Fruit fly (Drosophila melanogaster): ENCODE results near the gene Pglym78.

The Pglym78 gene

DNA sequence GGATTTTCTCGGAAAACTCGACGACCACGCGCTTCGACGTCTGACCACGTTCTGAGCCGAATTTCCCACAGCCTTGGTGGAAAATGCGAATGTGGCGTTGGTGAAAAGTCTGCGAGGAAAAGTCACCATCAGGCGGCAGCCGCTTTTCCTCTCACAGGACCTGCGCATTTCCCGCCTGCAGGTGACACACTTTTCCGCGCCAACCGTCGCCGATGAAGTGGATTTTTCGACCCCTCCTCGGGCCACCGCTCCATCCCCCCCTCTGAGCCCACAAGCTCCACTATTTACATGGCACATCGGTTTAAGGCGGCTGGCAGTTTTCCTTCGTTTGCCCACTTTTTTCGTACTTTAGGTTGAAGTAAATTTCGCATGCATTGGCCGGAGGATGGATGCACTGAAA is 46.9 kb downstream of the Pglym78 start, which contains the start of gene jus:
jus (minus strand) TSS at position 38 of the 400 bp plus-strand sequence.
- TF ChIP-seq Dll (optimal IDR thresholded peaks at IDR 0.05) (no peak), usp (GFP tag; optimal IDR thresholded peaks at IDR 0.05) (no peak), pan (optimal IDR thresholded peaks at IDR 0.05) (no peak), EcR (GFP tag; optimal IDR thresholded peaks at IDR 0.05) (no peak), CG8478 (optimal IDR thresholded peaks at IDR 0.05) (no peak), psq (optimal IDR thresholded peaks at IDR 0.05) (no peak)

- no peak for TF ChIP-seq psq (optimal IDR thresholded peaks at IDR 0.05)
- TF ChIP-seq usp (GFP tag; optimal IDR thresholded peaks at IDR 0.05) = no peak
- no peak for TF ChIP-seq Dll (optimal IDR thresholded peaks at IDR 0.05)
- no peak for TF ChIP-seq EcR (GFP tag; optimal IDR thresholded peaks at IDR 0.05)
- no peak for TF ChIP-seq CG8478 (optimal IDR thresholded peaks at IDR 0.05)
- TF ChIP-seq pan (optimal IDR thresholded peaks at IDR 0.05) = no peak
These were observed 49.0 kb downstream of the Pglym78 start, which contains the start of gene CG14515 for dm6 chr3R:29196967-29197611. CG14515 (plus strand) TSS chr3R:29197556.

dm6 chr3R:29198299-29198698 is 50.3 kb downstream of the Pglym78 start:
- no peak for TF ChIP-seq usp (GFP tag; optimal IDR thresholded peaks at IDR 0.05)
- no peak for TF ChIP-seq psq (optimal IDR thresholded peaks at IDR 0.05)
- no peak for TF ChIP-seq pan (optimal IDR thresholded peaks at IDR 0.05)
- TF ChIP-seq Dll (optimal IDR thresholded peaks at IDR 0.05) = no peak
- TF ChIP-seq CG8478 (optimal IDR thresholded peaks at IDR 0.05) = no peak
- TF ChIP-seq EcR (GFP tag; optimal IDR thresholded peaks at IDR 0.05) = no peak
